Worm (Caenorhabditis elegans) whole organism, L1 larva: Measurements from ENCODE around the gene C29F7.1.

ENCODE experiments used
- aha-1 ChIP-seq: fragments of 150-350 bp; optimal IDR thresholded peaks from 2 replicates; lab custom pipeline; 2014; ENCODE audit warnings: missing biosample characterization, missing genetic modification characterization
- ceh-82 ChIP-seq, 3 experiments: fragments of 150-350 bp in 1 of 3; sonication (generic microtip) in 2 of 3; optimal IDR thresholded peaks; 2 replicates each; lab custom pipeline; 2014 to 2017; ENCODE audit warnings: missing biosample characterization in 3 of 3, missing genetic modification characterization in 3 of 3
- ceh-88 ChIP-seq: fragments of 200-800 bp; sonication (Bioruptor generic); IDR thresholded peaks from 2 replicates; pipeline ENCODE4 v1.3.6; 2022; ENCODE audit warnings: missing genetic modification characterization, missing compliant biosample characterization
- ceh-90 ChIP-seq: sonication (generic microtip); optimal IDR thresholded peaks from 2 replicates; lab custom pipeline; 2016; ENCODE audit warnings: missing genetic modification characterization, missing compliant biosample characterization
- dsc-1 ChIP-seq: sonication (generic microtip); optimal IDR thresholded peaks from 2 replicates; lab custom pipeline; 2016; ENCODE audit warnings: mild to moderate bottlenecking, missing genetic modification characterization, missing compliant biosample characterization
- ets-5 ChIP-seq: fragments of 200-800 bp; sonication (Bioruptor generic); IDR thresholded peaks from 2 replicates; pipeline ENCODE4 v1.3.6; 2022; ENCODE audit warnings: missing genetic modification characterization, missing compliant biosample characterization
- fkh-8 ChIP-seq: sonication (generic microtip); optimal IDR thresholded peaks from 2 replicates; lab custom pipeline; 2016; ENCODE audit warnings: mild to moderate bottlenecking, missing genetic modification characterization, missing compliant biosample characterization
- fos-1 ChIP-seq: fragments of 150-350 bp; optimal IDR thresholded peaks from 2 replicates; lab custom pipeline; 2014; ENCODE audit warnings: missing biosample characterization, missing genetic modification characterization
- grh-1 ChIP-seq: fragments of 200-800 bp; sonication (Bioruptor generic); IDR thresholded peaks from 2 replicates; pipeline ENCODE4 v1.3.6; 2022; ENCODE audit warnings: missing genetic modification reagents, missing genetic modification characterization, missing compliant biosample characterization
- hpl-2 ChIP-seq: fragments of 150-350 bp; optimal IDR thresholded peaks from 2 replicates; lab custom pipeline; 2014; ENCODE audit warnings: missing biosample characterization, missing genetic modification reagents, missing genetic modification characterization
- irx-1 ChIP-seq: sonication (generic microtip); optimal IDR thresholded peaks from 2 replicates; lab custom pipeline; 2016; ENCODE audit warnings: missing genetic modification characterization, missing compliant biosample characterization
- isw-1 ChIP-seq: fragments of 200-800 bp; sonication (Bioruptor generic); IDR thresholded peaks from 2 replicates; pipeline ENCODE4 v1.3.6; 2022; ENCODE audit warnings: missing genetic modification characterization, missing compliant biosample characterization
- lin-14 ChIP-seq: fragments of 200-800 bp; sonication (Bioruptor generic); optimal IDR thresholded peaks from 2 replicates; lab custom pipeline; 2018; ENCODE audit warnings: mild to moderate bottlenecking, missing genetic modification characterization, moderate library complexity, missing compliant biosample characterization
- lsy-2 ChIP-seq, 2 experiments: fragments of 150-350 bp; optimal IDR thresholded peaks; 2 replicates each; lab custom pipeline; 2014; ENCODE audit warnings: missing biosample characterization in 2 of 2, missing genetic modification characterization in 2 of 2
- mab-9 ChIP-seq: fragments of 200-800 bp; sonication (Bioruptor generic); IDR thresholded peaks from 2 replicates; pipeline ENCODE4 v1.3.6; 2022; ENCODE audit warnings: missing genetic modification reagents, missing genetic modification characterization, missing compliant biosample characterization
- mdl-1 ChIP-seq, 2 experiments: fragments of 150-350 bp; optimal IDR thresholded peaks; 2 replicates each; lab custom pipeline; 2014 to 2017; ENCODE audit warnings: missing biosample characterization in 2 of 2, missing genetic modification characterization in 2 of 2, inconsistent platforms in 1 of 2
- mep-1 ChIP-seq: fragments of 150-350 bp; optimal IDR thresholded peaks from 2 replicates; lab custom pipeline; 2014; ENCODE audit warnings: missing biosample characterization, missing genetic modification characterization
- nhr-11 ChIP-seq: fragments of 150-350 bp; optimal IDR thresholded peaks from 2 replicates; lab custom pipeline; 2014; ENCODE audit warnings: missing biosample characterization, missing genetic modification characterization
- nhr-19 ChIP-seq: fragments of 200-800 bp; sonication (Bioruptor generic); conservative IDR thresholded peaks from 2 replicates; pipeline ENCODE4 v1.3.6; 2022; ENCODE audit warnings: missing genetic modification characterization, missing compliant biosample characterization
- nhr-20 ChIP-seq: sonication (generic microtip); optimal IDR thresholded peaks from 2 replicates; lab custom pipeline; 2016; ENCODE audit warnings: mild to moderate bottlenecking, missing genetic modification characterization, missing compliant biosample characterization
- nhr-28 ChIP-seq: fragments of 150-350 bp; optimal IDR thresholded peaks from 2 replicates; lab custom pipeline; 2014; ENCODE audit warnings: missing biosample characterization, missing genetic modification characterization
- nhr-47 ChIP-seq: sonication (generic microtip); optimal IDR thresholded peaks from 2 replicates; lab custom pipeline; 2016; ENCODE audit warnings: mild to moderate bottlenecking, missing genetic modification characterization, moderate library complexity, missing compliant biosample characterization
- nhr-71 ChIP-seq: sonication (generic microtip); optimal IDR thresholded peaks from 2 replicates; lab custom pipeline; 2016; ENCODE audit warnings: mild to moderate bottlenecking, missing genetic modification characterization, moderate library complexity, missing compliant biosample characterization
- rnt-1 ChIP-seq: sonication (generic microtip); optimal IDR thresholded peaks from 2 replicates; lab custom pipeline; 2016; ENCODE audit warnings: mild to moderate bottlenecking, missing genetic modification characterization, moderate library complexity, missing compliant biosample characterization
- skn-1 ChIP-seq: fragments of 150-350 bp; optimal IDR thresholded peaks from 2 replicates; lab custom pipeline; 2014; ENCODE audit warnings: missing biosample characterization, missing genetic modification characterization
- snpc-4 ChIP-seq: fragments of 150-350 bp; optimal IDR thresholded peaks from 2 replicates; lab custom pipeline; 2014; ENCODE audit warnings: missing biosample characterization, missing genetic modification characterization
- snu-23 ChIP-seq: sonication (generic microtip); optimal IDR thresholded peaks from 2 replicates; lab custom pipeline; 2016; ENCODE audit warnings: missing genetic modification characterization, missing compliant biosample characterization
- sptf-1 ChIP-seq: fragments of 150-350 bp; optimal IDR thresholded peaks from 2 replicates; lab custom pipeline; 2014; ENCODE audit warnings: missing biosample characterization, missing genetic modification characterization
- swsn-7 ChIP-seq: sonication (generic microtip); optimal IDR thresholded peaks from 2 replicates; lab custom pipeline; 2016; ENCODE audit warnings: missing genetic modification characterization, missing compliant biosample characterization
- tbx-2 ChIP-seq: sonication (generic microtip); optimal IDR thresholded peaks from 2 replicates; lab custom pipeline; 2016; ENCODE audit warnings: missing genetic modification characterization, missing compliant biosample characterization
- tlp-1 ChIP-seq: fragments of 150-350 bp; optimal IDR thresholded peaks from 2 replicates; lab custom pipeline; 2014; ENCODE audit warnings: missing biosample characterization, missing genetic modification characterization
- unc-130 ChIP-seq: fragments of 150-350 bp; optimal IDR thresholded peaks from 2 replicates; lab custom pipeline; 2017; ENCODE audit warnings: missing biosample characterization, missing genetic modification characterization, inconsistent platforms
- unc-30 ChIP-seq: sonication (generic microtip); optimal IDR thresholded peaks from 2 replicates; lab custom pipeline; 2017; ENCODE audit warnings: missing biosample characterization, missing genetic modification characterization
- unc-62 ChIP-seq: fragments of 150-350 bp; optimal IDR thresholded peaks from 2 replicates; lab custom pipeline; 2014; ENCODE audit warnings: missing biosample characterization, missing genetic modification reagents, missing genetic modification characterization
- unc-86 ChIP-seq: sonication (generic microtip); optimal IDR thresholded peaks from 2 replicates; lab custom pipeline; 2016; ENCODE audit warnings: missing genetic modification characterization, missing compliant biosample characterization
- xbp-1 ChIP-seq: sonication (generic microtip); optimal IDR thresholded peaks from 2 replicates; lab custom pipeline; 2016; ENCODE audit warnings: missing genetic modification characterization, missing compliant biosample characterization
- zip-4 ChIP-seq: fragments of 200-800 bp; sonication (Bioruptor generic); optimal IDR thresholded peaks from 2 replicates; lab custom pipeline; 2018; ENCODE audit warnings: mild to moderate bottlenecking, missing genetic modification characterization, moderate library complexity, missing compliant biosample characterization
- ztf-11 ChIP-seq, 2 experiments: sonication (generic microtip); optimal IDR thresholded peaks; 2 replicates each; lab custom pipeline; 2016 to 2017; ENCODE audit warnings: missing genetic modification characterization in 2 of 2, missing biosample characterization in 1 of 2, missing compliant biosample characterization in 1 of 2

The C29F7.1 gene

DNA sequence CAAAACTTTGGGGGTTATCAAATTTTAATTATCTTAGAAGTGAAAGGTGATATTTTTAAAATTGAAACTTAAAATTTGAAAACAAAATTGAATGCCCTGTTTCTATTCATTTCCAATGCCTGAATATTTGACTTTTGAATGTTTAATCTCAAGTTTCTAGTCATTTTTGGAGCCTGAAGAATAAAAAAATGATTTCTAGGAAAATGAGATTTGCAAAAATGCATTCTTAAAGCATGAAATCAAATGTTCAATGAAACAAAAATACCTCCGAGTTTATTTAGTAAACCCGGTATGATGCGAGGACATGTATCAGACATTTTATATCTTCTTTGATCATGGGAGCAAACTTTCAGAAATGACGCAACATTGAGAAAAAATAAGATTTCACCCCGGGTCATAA, 30.7 kb upstream of the C29F7.1 start:
- TF ChIP-seq nhr-11 (peak; percentile 72), ztf-11 (tag; optimal IDR thresholded peaks at IDR 0.05; lab: Kevin White, UChicago) (no peak)
- TF ChIP-seq, all 84 proteins: peak for 1

DNA sequence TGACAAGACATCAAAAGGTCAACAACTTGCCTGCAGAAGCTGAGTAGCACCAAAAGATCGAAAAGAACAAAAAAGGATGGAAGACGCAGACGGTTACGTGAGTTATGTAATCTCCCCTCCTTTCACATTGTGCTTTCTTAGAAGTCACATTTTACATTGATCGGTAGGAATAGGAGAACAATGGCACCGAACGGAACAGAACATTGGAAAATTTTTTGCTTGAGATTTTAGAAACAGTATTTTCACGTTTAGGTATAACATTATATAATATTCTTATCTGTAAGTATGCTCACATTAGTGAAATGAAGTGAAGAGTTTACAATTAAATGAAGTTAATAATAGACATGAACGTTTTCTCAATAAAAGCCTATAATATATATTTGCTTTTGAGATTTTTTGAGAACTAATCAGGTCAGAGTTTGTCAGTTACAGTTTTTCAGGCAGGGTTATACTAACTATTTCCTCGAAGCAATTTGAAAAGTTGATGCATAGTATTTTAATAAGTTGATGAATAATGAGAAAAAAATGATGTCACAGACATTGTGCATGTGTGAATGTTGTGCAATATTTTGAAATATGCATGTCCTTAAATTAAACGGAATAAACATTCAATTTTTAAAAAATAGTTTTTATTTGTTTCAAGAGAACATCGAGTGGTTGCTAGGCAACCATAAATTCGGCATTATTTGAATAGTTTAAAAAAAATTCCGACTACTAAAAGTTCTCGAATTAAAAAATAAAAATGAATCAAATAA, 28.6 kb upstream of the C29F7.1 start:
- TF ChIP-seq nhr-19 (no peak), hpl-2 (no peak), ztf-11 (tag; optimal IDR thresholded peaks at IDR 0.05; lab: Kevin White, UChicago) (no peak), xbp-1 (no peak), rnt-1 (tag; lab: Kevin White, UChicago) (no peak), swsn-7 (tag; lab: Kevin White, UChicago) (no peak), ceh-82 (tag; optimal IDR thresholded peaks at IDR 0.05; lab: Kevin White, UChicago) (peak in 1 of 3 experiments; percentile 18), unc-86 (tag; lab: Kevin White, UChicago) (no peak), lin-14 (peak; percentile 20), zip-4 (GFP tag; lab: Kevin White, UChicago) (no peak), sptf-1 (tag; lab: Kevin White, UChicago) (no peak), nhr-20 (tag; lab: Kevin White, UChicago) (no peak), mab-9 (no peak), fkh-8 (peak; percentile 33), irx-1 (no peak), snpc-4 (no peak), unc-130 (tag; lab: Kevin White, UChicago) (no peak), ceh-90 (tag; lab: Kevin White, UChicago) (no peak), ets-5 (GFP tag; lab: Robert Waterston, UW) (no peak), aha-1 (tag; lab: Kevin White, UChicago) (no peak), tlp-1 (no peak), grh-1 (GFP tag; lab: Robert Waterston, UW) (no peak)

DNA sequence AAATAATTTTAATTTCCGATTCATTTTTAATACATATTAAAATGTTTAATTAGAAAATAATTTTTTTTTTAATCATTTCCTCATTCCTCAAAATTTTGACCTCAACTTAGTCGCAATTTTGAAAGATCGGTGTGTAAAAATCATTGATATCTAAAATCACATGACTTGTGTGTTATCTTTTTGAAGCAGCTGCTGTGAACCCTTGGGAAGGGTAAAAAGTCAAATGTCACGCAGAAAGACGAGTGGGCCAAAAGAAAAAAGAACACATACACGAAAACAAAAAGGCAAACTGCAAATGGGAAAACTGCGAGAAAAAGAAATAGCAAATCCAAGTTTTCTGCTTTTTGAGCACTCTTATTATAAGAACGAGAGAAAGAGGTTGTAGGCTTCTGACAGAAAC, 26.5 kb upstream of the C29F7.1 start:
- TF ChIP-seq mep-1 (tag; lab: Kevin White, UChicago) (peak; percentile 32), lin-14 (peak; percentile 64), skn-1 (no peak), nhr-19 (peak; percentile 38), lsy-2 (tag; optimal IDR thresholded peaks at IDR 0.05; lab: Kevin White, UChicago) (peak; percentile 4 to 34), nhr-20 (tag; lab: Kevin White, UChicago) (peak; percentile 9), tbx-2 (tag; lab: Kevin White, UChicago) (no peak), snu-23 (GFP tag; lab: Kevin White, UChicago) (peak; percentile 28), unc-62 (GFP tag; lab: Kevin White, UChicago) (no peak), rnt-1 (tag; lab: Kevin White, UChicago) (peak; percentile 61), isw-1 (GFP tag; lab: Robert Waterston, UW) (no peak), nhr-71 (tag; lab: Kevin White, UChicago) (peak; percentile 70)

DNA sequence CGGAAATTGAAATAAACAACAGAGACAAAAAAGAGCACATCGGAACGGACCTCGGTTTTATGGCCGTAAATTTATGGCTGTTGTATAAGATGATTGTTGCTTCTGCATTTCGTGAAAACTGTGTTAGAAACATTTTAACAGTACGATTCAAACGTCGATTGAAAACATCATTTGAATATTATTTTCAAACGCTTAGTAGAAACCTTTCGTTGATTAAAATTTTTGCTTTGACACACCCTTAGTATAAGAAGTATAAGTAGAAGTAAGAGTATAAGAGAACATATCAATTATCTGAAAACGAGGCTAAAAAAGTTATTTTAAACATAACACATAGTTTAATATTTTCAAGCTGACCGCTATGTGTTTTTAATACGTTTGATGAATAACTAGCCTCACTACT, 25.0 kb upstream of the C29F7.1 start:
- TF ChIP-seq skn-1 = no peak
- no peak for TF ChIP-seq unc-30 (tag; lab: Kevin White, UChicago)
- TF ChIP-seq nhr-47 = no peak
- TF ChIP-seq irx-1 = no peak
- no peak for TF ChIP-seq ceh-88 (GFP tag; lab: Robert Waterston, UW)
- no peak for TF ChIP-seq fos-1
- TF ChIP-seq sptf-1 (tag; lab: Kevin White, UChicago) = no peak
- TF ChIP-seq mdl-1 (tag; optimal IDR thresholded peaks at IDR 0.05; lab: Kevin White, UChicago) = no peak
- TF ChIP-seq dsc-1 = no peak
- TF ChIP-seq lsy-2 (tag; optimal IDR thresholded peaks at IDR 0.05; lab: Kevin White, UChicago) = no peak
- no peak for TF ChIP-seq nhr-71 (tag; lab: Kevin White, UChicago)
- no peak for TF ChIP-seq ztf-11 (tag; optimal IDR thresholded peaks at IDR 0.05; lab: Kevin White, UChicago)
- no peak for TF ChIP-seq nhr-28 (tag; lab: Kevin White, UChicago)
